Worm (Caenorhabditis elegans) whole organism, dauer: Measurements from ENCODE around the gene R148.4.

Experiments
- unc-62 ChIP-seq: sonication (generic microtip); optimal IDR thresholded peaks from 2 replicates; lab custom pipeline; 2017; ENCODE audit warnings: missing biosample characterization, missing genetic modification reagents, missing genetic modification characterization

The R148.4 gene

ce11 chrIII:3222707-3223106, 51.3 kb downstream of the R148.4 start:
- no peak for TF ChIP-seq unc-62 (GFP tag; lab: Kevin White, UChicago)

ce11 chrIII:3224102-3224501, 52.7 kb downstream of the R148.4 start:
- TF ChIP-seq unc-62 (GFP tag; lab: Kevin White, UChicago) = no peak
